Fruit fly (Drosophila melanogaster): ENCODE data around the gene yem.

The yem gene

dm6 chr3R:29130902-29131621, 8.4 kb upstream of the yem start, which contains the start of the genes dgt6 and Vha100-1 (continued):
- TF ChIP-seq Fer1 (GFP tag; optimal IDR thresholded peaks at IDR 0.05) (no peak), trem (tag; optimal IDR thresholded peaks at IDR 0.05) (peak; percentile 83), CG10209 (GFP tag; optimal IDR thresholded peaks at IDR 0.05) (no peak), CG14014 (GFP tag; IDR thresholded peaks at IDR 0.05) (no peak), sr (GFP tag; IDR thresholded peaks at IDR 0.05) (no peak), stwl (tag; optimal IDR thresholded peaks at IDR 0.05) (peak; percentile 82), crol (GFP tag; IDR thresholded peaks at IDR 0.05) (no peak), Fer2 (tag; optimal IDR thresholded peaks at IDR 0.05) (no peak), bowl (GFP tag; IDR thresholded peaks at IDR 0.05) (no peak), Sox100B (GFP tag; optimal IDR thresholded peaks at IDR 0.05) (no peak), Sry-δ (GFP tag; optimal IDR thresholded peaks at IDR 0.05) (peak; percentile 46), her (GFP tag; optimal IDR thresholded peaks at IDR 0.05) (no peak), nom (GFP tag; optimal IDR thresholded peaks at IDR 0.05) (peak; percentile 29), Hsf (GFP tag; optimal IDR thresholded peaks at IDR 0.05) (no peak), Hr39 (optimal IDR thresholded peaks at IDR 0.05) (no peak), CG10565 (GFP tag; optimal IDR thresholded peaks at IDR 0.05) (no peak), ab (GFP tag; optimal IDR thresholded peaks at IDR 0.05) (no peak), luna (GFP tag; optimal IDR thresholded peaks at IDR 0.05) (no peak), tx (GFP tag; optimal IDR thresholded peaks at IDR 0.05) (no peak), gce (GFP tag; IDR thresholded peaks at IDR 0.05) (no peak), Max (GFP tag; optimal IDR thresholded peaks at IDR 0.05) (peak; percentile 42), CG3163 (GFP tag; optimal IDR thresholded peaks at IDR 0.05) (no peak), MESR4 (GFP tag; optimal IDR thresholded peaks at IDR 0.05) (peak; percentile 69), CG4707 (GFP tag; optimal IDR thresholded peaks at IDR 0.05) (no peak), Lim3 (GFP tag; IDR thresholded peaks at IDR 0.05) (no peak), Trl (optimal IDR thresholded peaks at IDR 0.05) (no peak), Trl (GFP tag; optimal IDR thresholded peaks at IDR 0.05) (no peak), CG17829 (tag; optimal IDR thresholded peaks at IDR 0.05) (peak; percentile 65), BEAF-32 (GFP tag; optimal IDR thresholded peaks at IDR 0.05) (peak; percentile 38), CTCF (GFP tag; optimal IDR thresholded peaks at IDR 0.05) (peak; percentile 61), CG10654 (GFP tag; optimal IDR thresholded peaks at IDR 0.05) (peak; percentile 22), E2f2 (GFP tag; IDR thresholded peaks at IDR 0.05) (peak; percentile 85), Pdp1 (GFP tag; optimal IDR thresholded peaks at IDR 0.05) (peak in 1 of 2 experiments; percentile 61), CG7745 (tag; optimal IDR thresholded peaks at IDR 0.05) (no peak), CG4617 (GFP tag; optimal IDR thresholded peaks at IDR 0.05; ENCODE audit: borderline replicate concordance) (peak; percentile 59), CG8765 (GFP tag; IDR thresholded peaks at IDR 0.05) (no peak), gsb (GFP tag; IDR thresholded peaks at IDR 0.05) (no peak), CG5180 (GFP tag; optimal IDR thresholded peaks at IDR 0.05) (no peak), ranshi (GFP tag; IDR thresholded peaks at IDR 0.05) (no peak), Ssrp (tag; optimal IDR thresholded peaks at IDR 0.05) (no peak), Xbp1 (GFP tag; optimal IDR thresholded peaks at IDR 0.05) (peak; percentile 19), ara (GFP tag; IDR thresholded peaks at IDR 0.05) (no peak), CG11456 (GFP tag; IDR thresholded peaks at IDR 0.05) (no peak), Meics (GFP tag; optimal IDR thresholded peaks at IDR 0.05) (peak; percentile 1), CG2116 (GFP tag; optimal IDR thresholded peaks at IDR 0.05) (peak; percentile 57), Scr (GFP tag; IDR thresholded peaks at IDR 0.05; ENCODE audit: partially characterized antibody) (peak; percentile 27; the same call in 1 of the 2 replicates), lbe (GFP tag; optimal IDR thresholded peaks at IDR 0.05) (peak; percentile 5), otp (GFP tag; IDR thresholded peaks at IDR 0.05) (no peak), chif (GFP tag; optimal IDR thresholded peaks at IDR 0.05) (no peak), zf30C (GFP tag; optimal IDR thresholded peaks at IDR 0.05) (no peak), slbo (GFP tag; IDR thresholded peaks at IDR 0.05) (no peak), br (optimal IDR thresholded peaks at IDR 0.05) (no peak)

Measured in whole organism, embryonic.